Worm (Caenorhabditis elegans) whole organism, late embryonic: ENCODE measurements around the gene pitr-3.

ENCODE experiments used
- C38D4.7 ChIP-seq: fragments of 200-800 bp; sonication (Bioruptor generic); optimal IDR thresholded peaks from 2 replicates; lab custom pipeline; 2018; ENCODE audit warnings: mild to moderate bottlenecking, missing genetic modification characterization, moderate library complexity, missing compliant biosample characterization
- ama-1 ChIP-seq: fragments of 150-350 bp; optimal IDR thresholded peaks from 2 replicates; lab custom pipeline; 2014
- dmd-4 ChIP-seq: sonication (generic microtip); optimal IDR thresholded peaks from 2 replicates; lab custom pipeline; 2016; ENCODE audit warnings: borderline replicate concordance, missing genetic modification characterization, missing compliant biosample characterization
- elt-2 ChIP-seq: sonication (generic microtip); optimal IDR thresholded peaks from 2 replicates; lab custom pipeline; 2016; ENCODE audit warnings: missing genetic modification reagents, missing genetic modification characterization, missing compliant biosample characterization
- eyg-1 ChIP-seq: sonication (generic microtip); optimal IDR thresholded peaks from 2 replicates; lab custom pipeline; 2016; ENCODE audit warnings: missing genotype, missing genetic modification characterization, missing compliant biosample characterization
- pax-1 ChIP-seq: fragments of 150-350 bp; optimal IDR thresholded peaks from 2 replicates; lab custom pipeline; 2014; ENCODE audit warnings: missing biosample characterization, missing genetic modification characterization
- sox-4 ChIP-seq: sonication (generic microtip); optimal IDR thresholded peaks from 2 replicates; lab custom pipeline; 2017; ENCODE audit warnings: mild to moderate bottlenecking, missing genetic modification characterization, inconsistent platforms, missing compliant biosample characterization

ce11 chrV:9166306-9166705 is 25.1 kb upstream of the pitr-3 start:
- no peak for TF ChIP-seq eyg-1 (tag; lab: Kevin White, UChicago)
- no peak for TF ChIP-seq ama-1 (lab: Kevin White, UChicago)
- TF ChIP-seq sox-4 (tag; lab: Kevin White, UChicago), result no peak
- TF ChIP-seq pax-1 (tag; lab: Kevin White, UChicago), result no peak
- TF ChIP-seq dmd-4 (tag; lab: Kevin White, UChicago), result no peak
- no peak for TF ChIP-seq elt-2 (tag; lab: Kevin White, UChicago)
- TF ChIP-seq C38D4.7, result no peak
